Worm (Caenorhabditis elegans) whole organism, young adult: ENCODE data around the gene nhr-238.
A peak's percentile ranks its signal among the peaks of the same experiment; 100 is the strongest.

Experiments
- B0019.2 ChIP-seq: fragments of 200-800 bp; sonication (Bioruptor generic); conservative IDR thresholded peaks from 2 replicates; pipeline ENCODE4 v1.3.6; 2022; ENCODE audit warnings: missing genetic modification reagents, missing genetic modification characterization, missing compliant biosample characterization
- F33H1.4 ChIP-seq: fragments of 200-800 bp; sonication (Bioruptor generic); IDR thresholded peaks from 2 replicates; pipeline ENCODE4 v1.3.6; 2022; ENCODE audit warnings: missing genetic modification reagents, missing genetic modification characterization, missing compliant biosample characterization
- F39B2.1 ChIP-seq: fragments of 200-800 bp; sonication (Bioruptor generic); IDR thresholded peaks from 2 replicates; pipeline ENCODE4 v1.3.6; 2022; ENCODE audit warnings: missing genetic modification reagents, missing genetic modification characterization, missing compliant biosample characterization
- F55B11.4 ChIP-seq: sonication (generic microtip); optimal IDR thresholded peaks from 2 replicates; lab custom pipeline; 2016; ENCODE audit warnings: missing compliant biosample characterization, missing genetic modification characterization, borderline replicate concordance; ENCODE audit not compliant: insufficient read depth
- T07F8.4 ChIP-seq: sonication (generic microtip); optimal IDR thresholded peaks from 2 replicates; lab custom pipeline; 2016; ENCODE audit warnings: mild to moderate bottlenecking, missing genetic modification characterization, moderate library complexity, missing compliant biosample characterization
- Y53G8AR.9 ChIP-seq: fragments of 200-800 bp; sonication (Bioruptor generic); conservative IDR thresholded peaks from 2 replicates; pipeline ENCODE4 v1.3.6; 2022; ENCODE audit warnings: missing genetic modification reagents, missing genetic modification characterization, missing compliant biosample characterization
- Y79H2A.3 ChIP-seq: fragments of 200-800 bp; sonication (Bioruptor generic); conservative IDR thresholded peaks from 2 replicates; pipeline ENCODE4 v1.3.6; 2022; ENCODE audit warnings: missing genetic modification reagents, missing genetic modification characterization, missing compliant biosample characterization
- aptf-3 ChIP-seq: fragments of 200-800 bp; sonication (Bioruptor generic); IDR thresholded peaks from 2 replicates; pipeline ENCODE4 v1.3.6; 2022; ENCODE audit warnings: missing genetic modification characterization, missing compliant biosample characterization
- atf-7 ChIP-seq: sonication (generic microtip); optimal IDR thresholded peaks from 2 replicates; lab custom pipeline; 2017; ENCODE audit warnings: mild to moderate bottlenecking, missing genetic modification characterization, missing compliant biosample characterization
- attf-5 ChIP-seq: fragments of 200-800 bp; sonication (Bioruptor generic); optimal IDR thresholded peaks from 2 replicates; lab custom pipeline; 2018; ENCODE audit warnings: mild to moderate bottlenecking, missing genetic modification characterization, missing compliant biosample characterization
- bed-1 ChIP-seq: fragments of 200-800 bp; sonication (Bioruptor generic); IDR thresholded peaks from 2 replicates; pipeline ENCODE4 v1.3.6; 2022; ENCODE audit warnings: missing genetic modification reagents, missing genetic modification characterization, missing compliant biosample characterization
- ccch-3 ChIP-seq: fragments of 200-800 bp; sonication (Bioruptor generic); optimal IDR thresholded peaks from 2 replicates; lab custom pipeline; 2018; ENCODE audit warnings: mild to moderate bottlenecking, missing genetic modification characterization, missing compliant biosample characterization
- ceh-58 ChIP-seq: fragments of 200-800 bp; sonication (Bioruptor generic); IDR thresholded peaks from 2 replicates; pipeline ENCODE4 v1.3.6; 2022; ENCODE audit warnings: missing genetic modification characterization, missing compliant biosample characterization
- ceh-79 ChIP-seq: sonication (generic microtip); optimal IDR thresholded peaks from 2 replicates; lab custom pipeline; 2017; ENCODE audit warnings: mild to moderate bottlenecking, missing genetic modification characterization, missing compliant biosample characterization
- chd-7 ChIP-seq: sonication (generic microtip); optimal IDR thresholded peaks from 2 replicates; lab custom pipeline; 2016; ENCODE audit warnings: mild to moderate bottlenecking, missing genetic modification characterization, moderate library complexity, missing compliant biosample characterization
- efl-1 ChIP-seq: fragments of 150-350 bp; optimal IDR thresholded peaks from 2 replicates; lab custom pipeline; 2014; ENCODE audit warnings: missing biosample characterization, missing genetic modification reagents, missing genetic modification characterization
- gei-17 ChIP-seq: fragments of 200-800 bp; sonication (Bioruptor generic); optimal IDR thresholded peaks from 2 replicates; lab custom pipeline; 2018; ENCODE audit warnings: mild to moderate bottlenecking, missing genetic modification characterization, missing compliant biosample characterization
- hrde-1 ChIP-seq: sonication (generic microtip); optimal IDR thresholded peaks from 2 replicates; lab custom pipeline; 2016; ENCODE audit warnings: missing genetic modification characterization, mild to moderate bottlenecking, missing compliant biosample characterization, moderate library complexity, missing genotype, missing genetic modification reagents, borderline replicate concordance
- let-607 ChIP-seq, 2 experiments: fragments of 200-800 bp in 1 of 2; sonication (Bioruptor generic) in 1 of 2; sonication (generic microtip) in 1 of 2; optimal IDR thresholded peaks; 2 replicates each; lab custom pipeline; 2016 to 2018; ENCODE audit warnings: mild to moderate bottlenecking in 2 of 2, missing compliant biosample characterization in 2 of 2, missing genetic modification characterization in 2 of 2, moderate library complexity in 2 of 2, missing genotype in 1 of 2
- lin-26 ChIP-seq: fragments of 200-800 bp; sonication (Bioruptor generic); IDR thresholded peaks from 2 replicates; pipeline ENCODE4 v1.3.6; 2022; ENCODE audit warnings: missing genetic modification reagents, missing genetic modification characterization, missing compliant biosample characterization
- lin-40 ChIP-seq: sonication (generic microtip); optimal IDR thresholded peaks from 2 replicates; lab custom pipeline; 2016; ENCODE audit warnings: missing genetic modification characterization, mild to moderate bottlenecking, missing compliant biosample characterization, missing genotype, missing genetic modification reagents
- lin-54 ChIP-seq: fragments of 200-800 bp; sonication (Bioruptor generic); optimal IDR thresholded peaks from 2 replicates; lab custom pipeline; 2018; ENCODE audit warnings: mild to moderate bottlenecking, missing genetic modification characterization, missing compliant biosample characterization
- madf-10 ChIP-seq: sonication (generic microtip); optimal IDR thresholded peaks from 2 replicates; lab custom pipeline; 2016; ENCODE audit warnings: mild to moderate bottlenecking, missing genetic modification characterization, missing compliant biosample characterization
- mel-28 ChIP-seq: sonication (generic microtip); optimal IDR thresholded peaks from 2 replicates; lab custom pipeline; 2016; ENCODE audit warnings: borderline replicate concordance, mild to moderate bottlenecking, missing genetic modification characterization, missing compliant biosample characterization
- nfya-1 ChIP-seq: sonication (generic microtip); optimal IDR thresholded peaks from 2 replicates; lab custom pipeline; 2017; ENCODE audit warnings: antibody characterized with exemption, missing compliant biosample characterization, missing genetic modification characterization, borderline replicate concordance; ENCODE audit not compliant: insufficient read depth
- nfya-2 ChIP-seq: fragments of 200-800 bp; sonication (Bioruptor generic); IDR thresholded peaks from 2 replicates; pipeline ENCODE4 v1.3.6; 2022; ENCODE audit warnings: missing genetic modification reagents, missing genetic modification characterization, missing compliant biosample characterization
- nhr-179 ChIP-seq: sonication (generic microtip); optimal IDR thresholded peaks from 2 replicates; lab custom pipeline; 2016; ENCODE audit warnings: mild to moderate bottlenecking, missing genetic modification characterization, missing compliant biosample characterization
- nhr-90 ChIP-seq: sonication (generic microtip); optimal IDR thresholded peaks from 2 replicates; lab custom pipeline; 2016; ENCODE audit warnings: missing genotype, mild to moderate bottlenecking, missing genetic modification characterization, missing compliant biosample characterization
- rec-8 ChIP-seq, 2 experiments: sonication (generic microtip); optimal IDR thresholded peaks; 2 replicates each; lab custom pipeline; 2016; ENCODE audit warnings: mild to moderate bottlenecking in 2 of 2, missing genetic modification characterization in 2 of 2, missing genetic modification reagents in 2 of 2, missing genotype in 2 of 2, missing biosample characterization in 1 of 2, missing compliant biosample characterization in 1 of 2, moderate library complexity in 1 of 2
- snpc-3.4 ChIP-seq: sonication (generic microtip); optimal IDR thresholded peaks from 2 replicates; lab custom pipeline; 2017; ENCODE audit warnings: missing genetic modification characterization, mild to moderate bottlenecking, missing compliant biosample characterization, antibody characterized with exemption, moderate library complexity, missing genotype, missing genetic modification reagents
- somi-1 ChIP-seq: fragments of 200-800 bp; sonication (Bioruptor generic); optimal IDR thresholded peaks from 2 replicates; lab custom pipeline; 2018; ENCODE audit warnings: mild to moderate bottlenecking, missing genetic modification characterization, missing compliant biosample characterization
- tbx-9 ChIP-seq: sonication (generic microtip); optimal IDR thresholded peaks from 2 replicates; lab custom pipeline; 2016; ENCODE audit warnings: borderline replicate concordance, missing genetic modification characterization, inconsistent platforms, missing compliant biosample characterization
- xnd-1 ChIP-seq: sonication (generic microtip); optimal IDR thresholded peaks from 2 replicates; lab custom pipeline; 2016; ENCODE audit warnings: missing genotype, missing genetic modification reagents, missing genetic modification characterization, missing compliant biosample characterization
- zfh-2 ChIP-seq: fragments of 200-800 bp; sonication (Bioruptor generic); conservative IDR thresholded peaks from 2 replicates; pipeline ENCODE4 v1.3.6; 2022; ENCODE audit warnings: missing genetic modification reagents, missing genetic modification characterization, missing compliant biosample characterization
- zim-3 ChIP-seq: sonication (generic microtip); optimal IDR thresholded peaks from 2 replicates; lab custom pipeline; 2017; ENCODE audit warnings: mild to moderate bottlenecking, missing genetic modification characterization, moderate library complexity, missing compliant biosample characterization
- ztf-18 ChIP-seq: sonication (generic microtip); optimal IDR thresholded peaks from 2 replicates; lab custom pipeline; 2016; ENCODE audit warnings: missing genotype, mild to moderate bottlenecking, missing genetic modification characterization, missing compliant biosample characterization
- ztf-26 ChIP-seq: sonication (generic microtip); optimal IDR thresholded peaks from 2 replicates; lab custom pipeline; 2017; ENCODE audit warnings: missing genetic modification characterization, missing compliant biosample characterization

nhr-238 gene

DNA sequence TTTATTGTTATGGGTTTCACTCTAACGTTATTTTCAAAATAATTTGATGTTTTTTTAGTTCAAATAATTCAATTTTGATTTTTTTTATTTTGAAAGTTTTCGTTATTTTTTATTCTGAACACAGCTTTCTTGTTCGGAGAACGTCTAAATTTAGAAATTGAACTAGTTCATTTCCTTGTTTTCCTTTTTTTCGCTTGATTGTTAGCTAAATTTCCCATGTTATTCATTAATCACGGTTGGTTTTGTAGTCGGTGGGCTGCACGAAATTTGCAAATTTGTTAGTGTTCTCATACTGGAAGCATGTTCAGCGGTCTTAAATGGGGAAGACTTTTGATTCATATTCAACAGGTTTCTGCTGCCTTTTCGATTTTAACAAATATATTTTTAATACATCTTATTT is 6.6 kb upstream of the nhr-238 start, which contains the start of gene str-222:
TSS of gene str-222 (plus strand) at position 301 of the 400 bp plus-strand sequence.
- TF ChIP-seq ztf-18 (tag; lab: Kevin White, UChicago) = no peak
- no peak for TF ChIP-seq ccch-3 (GFP tag; lab: Kevin White, UChicago)
- no peak for TF ChIP-seq T07F8.4 (tag; lab: Kevin White, UChicago)
- TF ChIP-seq somi-1 (GFP tag; lab: Kevin White, UChicago) = no peak
- TF ChIP-seq nfya-2 = no peak

DNA sequence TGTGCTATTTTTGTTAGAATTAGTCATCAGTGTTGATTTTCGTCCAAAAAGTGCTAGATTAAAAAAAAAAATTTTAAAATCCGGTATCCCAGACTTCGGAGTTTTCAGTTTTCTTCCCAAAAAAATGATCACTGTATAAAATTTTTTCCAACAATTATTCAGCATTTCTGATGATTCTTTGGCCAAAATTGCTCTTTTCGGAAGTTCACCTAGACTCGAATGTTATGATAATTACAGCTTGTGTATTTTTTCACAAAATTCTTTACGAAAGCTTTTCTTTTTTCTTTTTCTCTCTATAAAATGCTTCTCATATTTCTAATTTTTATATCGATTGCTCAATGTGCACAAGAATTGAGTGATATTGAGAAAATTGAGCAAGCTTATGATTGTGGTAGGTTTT is 2.5 kb upstream of the nhr-238 start, which contains the start of gene irld-17:
TSS of gene irld-17 (plus strand) at position 301 of the 400 bp plus-strand sequence.
- TF ChIP-seq ceh-58 (GFP tag; lab: Robert Waterston, UW) = no peak
- TF ChIP-seq mel-28 (tag; lab: Kevin White, UChicago) = no peak
- no peak for TF ChIP-seq hrde-1 (tag; lab: Kevin White, UChicago)
- TF ChIP-seq F55B11.4 (tag; lab: Kevin White, UChicago) = no peak
- no peak for TF ChIP-seq bed-1 (GFP tag; lab: Robert Waterston, UW)
- TF ChIP-seq nhr-179 (tag; lab: Kevin White, UChicago) = no peak
- no peak for TF ChIP-seq ccch-3 (GFP tag; lab: Kevin White, UChicago)
- TF ChIP-seq ztf-18 (tag; lab: Kevin White, UChicago) = no peak
- TF ChIP-seq snpc-3.4 = no peak
- no peak for TF ChIP-seq nfya-1 (tag; lab: Kevin White, UChicago)
- TF ChIP-seq zfh-2 (GFP tag; lab: Robert Waterston, UW) = no peak

DNA sequence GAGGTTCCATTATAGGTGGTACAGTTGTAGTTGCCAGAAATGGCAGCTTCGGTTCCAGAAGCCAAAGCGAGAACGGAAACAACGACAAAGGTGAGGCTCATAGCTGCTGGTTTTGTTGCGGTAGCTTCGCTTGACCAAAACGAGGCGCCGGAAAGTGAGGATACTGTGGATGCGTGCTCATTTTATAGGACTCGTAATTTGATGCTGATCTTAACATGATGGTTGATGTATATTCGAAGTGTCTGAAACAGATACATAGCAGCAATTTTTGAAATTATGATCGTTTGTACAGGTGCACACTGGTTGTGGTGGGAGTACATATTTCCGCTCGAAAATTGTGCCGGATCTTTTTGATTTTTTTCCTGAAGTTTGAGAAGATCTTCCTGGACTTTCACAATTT is 1.9 kb upstream of the nhr-238 start, which contains the start of gene Y46H3D.8:
TSS of gene Y46H3D.8 (minus strand) at position 101 of the 400 bp plus-strand sequence.
- no peak for TF ChIP-seq ceh-79 (tag; lab: Kevin White, UChicago)

DNA sequence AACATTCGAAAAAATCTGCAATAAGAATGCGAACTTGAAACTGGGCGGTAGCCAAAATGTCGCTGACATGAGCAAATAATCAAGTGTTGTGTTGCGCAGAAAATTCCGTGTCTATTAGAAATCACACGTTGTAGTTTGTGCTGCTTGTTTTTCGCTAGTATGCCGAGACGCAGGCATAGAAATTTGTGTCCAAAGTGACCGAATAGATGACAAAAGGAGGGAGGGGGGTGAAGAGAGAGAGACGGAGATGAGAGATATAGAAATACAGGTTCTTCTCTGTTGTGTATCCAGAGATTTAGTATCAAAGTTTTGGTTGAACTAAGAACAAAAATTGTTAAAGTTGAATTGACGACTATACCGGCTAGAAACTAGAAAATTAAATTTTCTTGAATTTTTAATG is 2.0 kb downstream of the nhr-238 start:
- TF ChIP-seq lin-26 (peak; percentile 40; the same call in 1 of the 2 replicates), lin-40 (tag; lab: Kevin White, UChicago) (peak; percentile 22), lin-54 (GFP tag; lab: Kevin White, UChicago) (no peak), Y53G8AR.9 (GFP tag; lab: Robert Waterston, UW) (0 out of 2 replicates have a peak, but pooled peaks have one; percentile 25)

DNA sequence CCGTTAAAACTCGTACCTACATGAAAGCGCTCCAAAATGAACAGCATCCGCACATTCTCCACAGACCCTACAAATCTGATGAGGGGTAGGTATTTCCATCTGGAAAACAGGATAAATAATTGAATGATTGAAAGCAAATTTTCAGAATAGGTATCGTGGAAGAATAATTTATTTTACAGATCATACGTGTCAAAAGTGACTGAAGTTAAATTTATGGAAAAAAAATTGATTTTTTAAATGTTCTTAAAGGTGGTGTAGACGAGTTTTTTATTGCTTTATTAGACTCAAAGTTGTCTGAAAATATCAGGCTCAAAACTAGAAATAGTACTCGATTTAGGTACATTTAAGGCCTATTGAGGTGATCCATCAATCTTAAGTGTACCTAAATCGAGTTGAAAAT is 2.5 kb downstream of the nhr-238 start, which contains the start of gene nhr-237:
TSS of gene nhr-237 (minus strand) at position 101 of the 400 bp plus-strand sequence.
- TF ChIP-seq efl-1 (GFP tag; lab: Kevin White, UChicago) (no peak), ztf-26 (tag; lab: Kevin White, UChicago) (no peak), rec-8 (tag; optimal IDR thresholded peaks at IDR 0.05; lab: Kevin White, UChicago) (no peak), chd-7 (tag; lab: Kevin White, UChicago) (no peak), tbx-9 (tag; lab: Kevin White, UChicago) (no peak), F33H1.4 (GFP tag; lab: Robert Waterston, UW) (no peak), xnd-1 (tag; lab: Kevin White, UChicago) (no peak), Y79H2A.3 (no peak)

DNA sequence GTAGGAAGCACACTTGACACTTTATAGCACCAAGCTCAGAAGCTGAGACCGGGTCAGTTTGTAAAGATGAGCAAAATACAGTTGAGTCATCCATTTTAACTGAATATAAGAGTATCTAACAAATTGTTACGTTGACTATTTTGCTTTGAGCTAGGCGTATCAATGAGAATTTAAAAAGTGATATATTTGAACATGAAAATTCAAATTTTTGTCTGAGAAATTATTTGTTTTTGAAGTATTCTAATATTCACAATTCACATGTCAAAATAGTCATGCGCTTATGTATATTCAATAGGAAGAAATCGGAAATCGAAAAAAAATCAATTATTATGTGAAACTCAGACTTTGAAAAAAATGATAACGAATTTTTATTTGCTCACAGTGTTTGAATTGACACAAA is 4.9 kb downstream of the nhr-238 start, which contains the start of gene nhr-110:
TSS of gene nhr-110 (minus strand) at position 101 of the 400 bp plus-strand sequence.
- no peak for TF ChIP-seq let-607 (tag; optimal IDR thresholded peaks at IDR 0.05; lab: Kevin White, UChicago)
- no peak for TF ChIP-seq lin-40 (tag; lab: Kevin White, UChicago)
- TF ChIP-seq F33H1.4 (GFP tag; lab: Robert Waterston, UW) = no peak
- TF ChIP-seq mel-28 (tag; lab: Kevin White, UChicago) = no peak
- TF ChIP-seq atf-7 (tag; lab: Kevin White, UChicago) = no peak
- no peak for TF ChIP-seq aptf-3 (GFP tag; lab: Robert Waterston, UW)
- TF ChIP-seq B0019.2 (GFP tag; lab: Robert Waterston, UW) = no peak
- no peak for TF ChIP-seq zim-3
- TF ChIP-seq gei-17 (GFP tag; lab: Kevin White, UChicago) = no peak
- no peak for TF ChIP-seq F55B11.4 (tag; lab: Kevin White, UChicago)
- TF ChIP-seq madf-10 = no peak
- no peak for TF ChIP-seq rec-8 (tag; optimal IDR thresholded peaks at IDR 0.05; lab: Kevin White, UChicago)
- TF ChIP-seq F39B2.1 (GFP tag; lab: Robert Waterston, UW) = no peak
- no peak for TF ChIP-seq nhr-90 (tag; lab: Kevin White, UChicago)
- TF ChIP-seq attf-5 = no peak
